Worm (Caenorhabditis elegans) whole organism, young adult: ENCODE results near the gene C35D10.5.

Experiments used
- B0019.2 ChIP-seq: fragments of 200-800 bp; sonication (Bioruptor generic); conservative IDR thresholded peaks from 2 replicates; pipeline ENCODE4 v1.3.6; 2022; ENCODE audit warnings: missing genetic modification reagents, missing genetic modification characterization, missing compliant biosample characterization
- B0261.1 ChIP-seq: sonication (generic microtip); optimal IDR thresholded peaks from 2 replicates; lab custom pipeline; 2016; ENCODE audit warnings: mild to moderate bottlenecking, missing genetic modification characterization, moderate library complexity, missing compliant biosample characterization
- C06A6.2 ChIP-seq: fragments of 200-800 bp; sonication (Bioruptor generic); conservative IDR thresholded peaks from 2 replicates; pipeline ENCODE4 v1.3.6; 2022; ENCODE audit warnings: missing genetic modification characterization, missing compliant biosample characterization
- D2030.7 ChIP-seq: fragments of 200-800 bp; sonication (Bioruptor generic); IDR thresholded peaks from 2 replicates; pipeline ENCODE4 v1.3.6; 2022; ENCODE audit warnings: missing genetic modification reagents, missing genetic modification characterization, missing compliant biosample characterization
- F10E7.11 ChIP-seq: sonication (generic microtip); optimal IDR thresholded peaks from 2 replicates; lab custom pipeline; 2017; ENCODE audit warnings: mild to moderate bottlenecking, missing genetic modification characterization, moderate library complexity, missing compliant biosample characterization
- F23B12.7 ChIP-seq: sonication (generic microtip); optimal IDR thresholded peaks from 2 replicates; lab custom pipeline; 2017; ENCODE audit warnings: missing genetic modification characterization, mild to moderate bottlenecking, missing compliant biosample characterization, antibody characterized with exemption, moderate library complexity; ENCODE audit not compliant: insufficient read depth
- F39B2.1 ChIP-seq: fragments of 200-800 bp; sonication (Bioruptor generic); IDR thresholded peaks from 2 replicates; pipeline ENCODE4 v1.3.6; 2022; ENCODE audit warnings: missing genetic modification reagents, missing genetic modification characterization, missing compliant biosample characterization
- F57A8.1 ChIP-seq: fragments of 200-800 bp; sonication (Bioruptor generic); optimal IDR thresholded peaks from 2 replicates; lab custom pipeline; 2018; ENCODE audit warnings: mild to moderate bottlenecking, missing genetic modification characterization, moderate library complexity, missing compliant biosample characterization
- K12H6.12 ChIP-seq: fragments of 200-800 bp; sonication (Bioruptor generic); optimal IDR thresholded peaks from 2 replicates; lab custom pipeline; 2018; ENCODE audit warnings: mild to moderate bottlenecking, missing genetic modification characterization, missing compliant biosample characterization
- T26A5.8 ChIP-seq: sonication (generic microtip); optimal IDR thresholded peaks from 2 replicates; lab custom pipeline; 2016; ENCODE audit warnings: missing genetic modification characterization, missing compliant biosample characterization
- Y56A3A.18 ChIP-seq: fragments of 200-800 bp; sonication (Bioruptor generic); IDR thresholded peaks from 2 replicates; pipeline ENCODE4 v1.3.6; 2022; ENCODE audit warnings: missing genetic modification reagents, missing genetic modification characterization, missing compliant biosample characterization
- Y67H2A.10 ChIP-seq: fragments of 200-800 bp; sonication (Bioruptor generic); conservative IDR thresholded peaks from 2 replicates; pipeline ENCODE4 v1.3.6; 2022; ENCODE audit warnings: missing genetic modification reagents, missing genetic modification characterization, missing compliant biosample characterization
- Y95B8A.8 ChIP-seq: fragments of 200-800 bp; sonication (Bioruptor generic); IDR thresholded peaks from 2 replicates; pipeline ENCODE4 v1.3.6; 2022; ENCODE audit warnings: missing genetic modification reagents, missing genetic modification characterization, missing compliant biosample characterization
- aptf-3 ChIP-seq: fragments of 200-800 bp; sonication (Bioruptor generic); IDR thresholded peaks from 2 replicates; pipeline ENCODE4 v1.3.6; 2022; ENCODE audit warnings: missing genetic modification characterization, missing compliant biosample characterization
- atf-7 ChIP-seq: sonication (generic microtip); optimal IDR thresholded peaks from 2 replicates; lab custom pipeline; 2017; ENCODE audit warnings: mild to moderate bottlenecking, missing genetic modification characterization, missing compliant biosample characterization
- attf-6 ChIP-seq: fragments of 200-800 bp; sonication (Bioruptor generic); IDR thresholded peaks from 2 replicates; pipeline ENCODE4 v1.3.6; 2022; ENCODE audit warnings: missing genetic modification reagents, missing genetic modification characterization, missing compliant biosample characterization
- bed-1 ChIP-seq: fragments of 200-800 bp; sonication (Bioruptor generic); IDR thresholded peaks from 2 replicates; pipeline ENCODE4 v1.3.6; 2022; ENCODE audit warnings: missing genetic modification reagents, missing genetic modification characterization, missing compliant biosample characterization
- bed-2 ChIP-seq: fragments of 200-800 bp; sonication (Bioruptor generic); IDR thresholded peaks from 2 replicates; pipeline ENCODE4 v1.3.6; 2022; ENCODE audit warnings: missing genetic modification reagents, missing genetic modification characterization, missing compliant biosample characterization
- ccch-3 ChIP-seq: fragments of 200-800 bp; sonication (Bioruptor generic); optimal IDR thresholded peaks from 2 replicates; lab custom pipeline; 2018; ENCODE audit warnings: mild to moderate bottlenecking, missing genetic modification characterization, missing compliant biosample characterization
- ceh-58 ChIP-seq: fragments of 200-800 bp; sonication (Bioruptor generic); IDR thresholded peaks from 2 replicates; pipeline ENCODE4 v1.3.6; 2022; ENCODE audit warnings: missing genetic modification characterization, missing compliant biosample characterization
- ceh-79 ChIP-seq: sonication (generic microtip); optimal IDR thresholded peaks from 2 replicates; lab custom pipeline; 2017; ENCODE audit warnings: mild to moderate bottlenecking, missing genetic modification characterization, missing compliant biosample characterization
- die-1 ChIP-seq: sonication (generic microtip); optimal IDR thresholded peaks from 2 replicates; lab custom pipeline; 2016; ENCODE audit warnings: missing genotype, mild to moderate bottlenecking, missing genetic modification characterization, missing compliant biosample characterization
- efl-1 ChIP-seq: fragments of 150-350 bp; optimal IDR thresholded peaks from 2 replicates; lab custom pipeline; 2014; ENCODE audit warnings: missing biosample characterization, missing genetic modification reagents, missing genetic modification characterization
- egl-44 ChIP-seq: fragments of 200-800 bp; sonication (Bioruptor generic); IDR thresholded peaks from 2 replicates; pipeline ENCODE4 v1.3.6; 2022; ENCODE audit warnings: missing genetic modification reagents, missing genetic modification characterization, missing compliant biosample characterization
- egrh-3 ChIP-seq: fragments of 200-800 bp; sonication (Bioruptor generic); IDR thresholded peaks from 2 replicates; pipeline ENCODE4 v1.3.6; 2022; ENCODE audit warnings: missing genetic modification reagents, missing genetic modification characterization, missing compliant biosample characterization
- ekl-4 ChIP-seq: fragments of 200-800 bp; sonication (Bioruptor generic); IDR thresholded peaks from 2 replicates; pipeline ENCODE4 v1.3.6; 2022; ENCODE audit warnings: missing genetic modification reagents, missing genetic modification characterization, missing compliant biosample characterization
- ets-4 ChIP-seq: fragments of 200-800 bp; sonication (Bioruptor generic); optimal IDR thresholded peaks from 2 replicates; lab custom pipeline; 2018; ENCODE audit warnings: mild to moderate bottlenecking, missing genetic modification characterization, missing compliant biosample characterization
- fkh-3 ChIP-seq: sonication (generic microtip); optimal IDR thresholded peaks from 2 replicates; lab custom pipeline; 2016; ENCODE audit warnings: mild to moderate bottlenecking, missing genetic modification characterization, missing compliant biosample characterization
- lag-1 ChIP-seq: fragments of 200-800 bp; sonication (Bioruptor generic); IDR thresholded peaks from 2 replicates; pipeline ENCODE4 v1.3.6; 2022; ENCODE audit warnings: missing genetic modification reagents, missing genetic modification characterization, missing compliant biosample characterization
- madf-10 ChIP-seq: sonication (generic microtip); optimal IDR thresholded peaks from 2 replicates; lab custom pipeline; 2016; ENCODE audit warnings: mild to moderate bottlenecking, missing genetic modification characterization, missing compliant biosample characterization
- madf-6 ChIP-seq: fragments of 200-800 bp; sonication (Bioruptor generic); IDR thresholded peaks from 2 replicates; pipeline ENCODE4 v1.3.6; 2022; ENCODE audit warnings: missing genetic modification reagents, missing genetic modification characterization, missing compliant biosample characterization
- mcd-1 ChIP-seq: fragments of 200-800 bp; sonication (Bioruptor generic); IDR thresholded peaks from 2 replicates; pipeline ENCODE4 v1.3.6; 2022; ENCODE audit warnings: missing genetic modification reagents, missing genetic modification characterization, missing compliant biosample characterization
- mxl-1 ChIP-seq: sonication (generic microtip); optimal IDR thresholded peaks from 2 replicates; lab custom pipeline; 2016; ENCODE audit warnings: missing genetic modification characterization, missing compliant biosample characterization
- nfyb-1 ChIP-seq: fragments of 200-800 bp; sonication (Bioruptor generic); IDR thresholded peaks from 2 replicates; pipeline ENCODE4 v1.3.6; 2022; ENCODE audit warnings: missing genetic modification reagents, missing genetic modification characterization, missing compliant biosample characterization
- nhr-80 ChIP-seq: sonication (generic microtip); optimal IDR thresholded peaks from 2 replicates; lab custom pipeline; 2016; ENCODE audit warnings: missing genetic modification characterization, missing compliant biosample characterization
- nhr-90 ChIP-seq: sonication (generic microtip); optimal IDR thresholded peaks from 2 replicates; lab custom pipeline; 2016; ENCODE audit warnings: missing genotype, mild to moderate bottlenecking, missing genetic modification characterization, missing compliant biosample characterization
- pha-4 ChIP-seq: fragments of 150-350 bp; sonication (generic microtip); optimal IDR thresholded peaks from 2 replicates; lab custom pipeline; 2014; ENCODE audit warnings: missing biosample characterization, missing genetic modification reagents, missing genetic modification characterization
- rcor-1 ChIP-seq: fragments of 200-800 bp; sonication (Bioruptor generic); IDR thresholded peaks from 2 replicates; pipeline ENCODE4 v1.3.6; 2022; ENCODE audit warnings: missing genetic modification reagents, missing genetic modification characterization, missing compliant biosample characterization
- repo-1 ChIP-seq: sonication (generic microtip); optimal IDR thresholded peaks from 2 replicates; lab custom pipeline; 2017; ENCODE audit warnings: mild to moderate bottlenecking, missing genetic modification characterization, missing compliant biosample characterization
- rpc-1 ChIP-seq, 2 experiments: fragments of 150-350 bp in 1 of 2; sonication (generic microtip) in 1 of 2; optimal IDR thresholded peaks; 2 replicates each; lab custom pipeline; 2014 to 2018; ENCODE audit warnings: missing biosample characterization in 1 of 2, missing genetic modification characterization in 1 of 2, missing genetic modification reagents in 1 of 2, missing genotype in 1 of 2
- snpc-1.3 ChIP-seq: sonication (generic microtip); optimal IDR thresholded peaks from 2 replicates; lab custom pipeline; 2017; ENCODE audit warnings: missing genetic modification characterization, mild to moderate bottlenecking, missing compliant biosample characterization, antibody characterized with exemption, moderate library complexity, missing genotype, missing genetic modification reagents; ENCODE audit not compliant: insufficient read depth
- snpc-4 ChIP-seq, 5 experiments: fragments of 150-350 bp in 1 of 5; sonication (generic microtip) in 4 of 5; optimal IDR thresholded peaks; 2 replicates each; lab custom pipeline; 2014 to 2018; ENCODE audit warnings: missing genetic modification characterization in 5 of 5, missing biosample characterization in 3 of 5, antibody characterized with exemption in 2 of 5, mild to moderate bottlenecking in 2 of 5, missing compliant biosample characterization in 2 of 5, missing genotype in 2 of 5, moderate library complexity in 2 of 5, missing genetic modification reagents in 1 of 5
- somi-1 ChIP-seq: fragments of 200-800 bp; sonication (Bioruptor generic); optimal IDR thresholded peaks from 2 replicates; lab custom pipeline; 2018; ENCODE audit warnings: mild to moderate bottlenecking, missing genetic modification characterization, missing compliant biosample characterization
- tbx-9 ChIP-seq: sonication (generic microtip); optimal IDR thresholded peaks from 2 replicates; lab custom pipeline; 2016; ENCODE audit warnings: borderline replicate concordance, missing genetic modification characterization, inconsistent platforms, missing compliant biosample characterization
- tlf-1 ChIP-seq: fragments of 200-800 bp; sonication (Bioruptor generic); optimal IDR thresholded peaks from 2 replicates; lab custom pipeline; 2018; ENCODE audit warnings: mild to moderate bottlenecking, missing genetic modification characterization, missing compliant biosample characterization
- unc-130 ChIP-seq: sonication (generic microtip); optimal IDR thresholded peaks from 2 replicates; lab custom pipeline; 2016; ENCODE audit warnings: missing genetic modification reagents, missing genetic modification characterization, missing compliant biosample characterization
- ztf-22 ChIP-seq: fragments of 200-800 bp; sonication (Bioruptor generic); optimal IDR thresholded peaks from 2 replicates; lab custom pipeline; 2018; ENCODE audit warnings: mild to moderate bottlenecking, missing genetic modification characterization, moderate library complexity, missing compliant biosample characterization
- ztf-26 ChIP-seq: sonication (generic microtip); optimal IDR thresholded peaks from 2 replicates; lab custom pipeline; 2017; ENCODE audit warnings: missing genetic modification characterization, missing compliant biosample characterization
- ztf-6 ChIP-seq: fragments of 200-800 bp; sonication (Bioruptor generic); IDR thresholded peaks from 2 replicates; pipeline ENCODE4 v1.3.6; 2022; ENCODE audit warnings: missing genetic modification reagents, missing genetic modification characterization, missing compliant biosample characterization

Gene C35D10.5

DNA sequence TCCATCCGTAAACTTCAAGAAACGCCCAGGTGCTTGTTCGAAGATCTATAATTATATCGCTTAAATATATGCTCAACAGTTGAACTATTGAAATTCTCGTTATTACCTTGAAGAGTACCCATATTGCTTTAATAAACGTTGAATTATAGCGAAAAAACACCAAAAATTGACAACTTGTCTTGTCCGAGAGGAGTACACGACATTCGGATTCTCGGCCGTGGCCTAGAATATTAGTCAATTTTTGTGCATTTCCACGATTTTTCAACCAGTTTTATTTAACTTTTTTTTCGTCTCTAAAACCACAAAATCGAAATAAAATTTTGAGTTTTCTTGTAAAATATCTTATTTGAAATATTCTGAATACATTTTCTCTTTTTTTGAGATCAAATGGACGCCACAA lies 50.2 kb downstream of the C35D10.5 start, which contains the start of the genes F26F4.9 and cee-1:
F26F4.9 (minus strand) TSS at position 205 of the 400 bp plus-strand sequence.
cee-1 (plus strand) TSS at position 383 of the 400 bp plus-strand sequence.
- TF ChIP-seq bed-2 (GFP tag; lab: Robert Waterston, UW) (no peak), ceh-58 (GFP tag; lab: Robert Waterston, UW) (no peak), T26A5.8 (tag; lab: Kevin White, UChicago) (no peak), F39B2.1 (GFP tag; lab: Robert Waterston, UW) (no peak), F10E7.11 (tag; lab: Kevin White, UChicago) (no peak), egl-44 (GFP tag; lab: Robert Waterston, UW) (no peak), ztf-26 (tag; lab: Kevin White, UChicago) (no peak), B0019.2 (no peak), lag-1 (GFP tag; lab: Robert Waterston, UW) (no peak), madf-6 (no peak), snpc-4 (GFP tag; optimal IDR thresholded peaks at IDR 0.05; lab: Kevin White, UChicago) (no peak), snpc-4 (tag; optimal IDR thresholded peaks at IDR 0.05; lab: Kevin White, UChicago) (no peak), D2030.7 (GFP tag; lab: Robert Waterston, UW) (peak; percentile 26; the same call in 1 of the 2 replicates), atf-7 (tag; lab: Kevin White, UChicago) (no peak), tlf-1 (no peak), aptf-3 (GFP tag; lab: Robert Waterston, UW) (no peak), tbx-9 (tag; lab: Kevin White, UChicago) (no peak), pha-4 (tag; lab: Kevin White, UChicago) (no peak), Y95B8A.8 (no peak), Y56A3A.18 (GFP tag; lab: Robert Waterston, UW) (no peak), ccch-3 (GFP tag; lab: Kevin White, UChicago) (no peak), nfyb-1 (no peak), F23B12.7 (tag; lab: Kevin White, UChicago) (no peak), ets-4 (no peak), die-1 (tag; lab: Kevin White, UChicago) (no peak), Y67H2A.10 (GFP tag; lab: Robert Waterston, UW) (no peak), ekl-4 (GFP tag; lab: Robert Waterston, UW) (no peak), mxl-1 (no peak), nhr-90 (tag; lab: Kevin White, UChicago) (no peak), ztf-22 (GFP tag; lab: Kevin White, UChicago) (no peak), efl-1 (GFP tag; lab: Kevin White, UChicago) (no peak), snpc-1.3 (tag; lab: Kevin White, UChicago) (no peak), ceh-79 (no peak), rpc-1 (optimal IDR thresholded peaks at IDR 0.05; lab: Kevin White, UChicago) (no peak), rpc-1 (tag; optimal IDR thresholded peaks at IDR 0.05; lab: Kevin White, UChicago) (no peak), unc-130 (peak; percentile 53), ztf-6 (GFP tag; lab: Robert Waterston, UW) (no peak), rcor-1 (GFP tag; lab: Robert Waterston, UW) (0 out of 2 replicates have a peak, but pooled peaks have one; percentile 15), mcd-1 (peak; percentile 48; the same call in 1 of the 2 replicates), egrh-3 (GFP tag; lab: Robert Waterston, UW) (no peak), nhr-80 (tag; lab: Kevin White, UChicago) (no peak), repo-1 (tag; lab: Kevin White, UChicago) (no peak), K12H6.12 (tag; lab: Kevin White, UChicago) (no peak), bed-1 (GFP tag; lab: Robert Waterston, UW) (no peak), attf-6 (GFP tag; lab: Robert Waterston, UW) (no peak), madf-10 (tag; lab: Kevin White, UChicago) (no peak), B0261.1 (no peak), F57A8.1 (GFP tag; lab: Kevin White, UChicago) (no peak), fkh-3 (tag; lab: Kevin White, UChicago) (no peak), C06A6.2 (GFP tag; lab: Robert Waterston, UW) (no peak), somi-1 (GFP tag; lab: Kevin White, UChicago) (no peak)
